Worm (Caenorhabditis elegans): ENCODE data around the gene C13B9.2.

ce11 chrIII:6606641-6607040 lies 13.4 kb upstream of the C13B9.2 start:
- TF ChIP-seq nfya-1 (tag; optimal IDR thresholded peaks at IDR 0.05) (no peak), dve-1 (tag; optimal IDR thresholded peaks at IDR 0.05) (no peak), ttx-3 (tag; optimal IDR thresholded peaks at IDR 0.05) (no peak)

Data from whole organism, late embryonic.